Worm (Caenorhabditis elegans): Measurements from ENCODE around the gene deb-1.

DNA sequence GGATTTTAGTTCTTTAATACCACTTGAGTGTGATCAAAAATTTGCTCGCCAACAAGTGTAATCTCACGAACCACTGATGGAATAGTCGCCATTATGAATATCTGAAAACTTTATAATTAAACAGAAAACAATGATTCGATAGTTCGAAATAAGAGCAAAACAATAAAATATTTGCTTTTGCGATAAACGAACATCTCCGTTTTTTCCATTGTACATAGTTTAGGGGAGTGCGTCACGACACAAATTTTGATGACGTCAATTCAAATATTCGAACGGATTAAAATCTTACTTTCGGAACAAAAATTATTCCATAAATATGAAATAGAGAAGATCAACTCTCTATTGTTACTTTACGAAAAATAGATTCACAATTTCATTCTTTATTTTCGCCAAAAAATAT, 39.9 kb upstream of the deb-1 start, which contains the start of gene mutd-1:
- TF ChIP-seq F13C5.2 (tag; optimal IDR thresholded peaks at IDR 0.05) (no peak), ama-1 (optimal IDR thresholded peaks at IDR 0.05) (no peak), tbx-11 (GFP tag; IDR thresholded peaks at IDR 0.05) (no peak), ets-7 (tag; optimal IDR thresholded peaks at IDR 0.05) (no peak), hmbx-1 (tag; optimal IDR thresholded peaks at IDR 0.05) (no peak), hmg-4 (GFP tag; optimal IDR thresholded peaks at IDR 0.05) (no peak), ceh-36 (tag; optimal IDR thresholded peaks at IDR 0.05) (no peak), hnd-1 (tag; optimal IDR thresholded peaks at IDR 0.05) (no peak), scrt-1 (GFP tag; IDR thresholded peaks at IDR 0.05) (no peak), tbx-37 (GFP tag; conservative IDR thresholded peaks at IDR 0.05) (no peak), flt-1 (GFP tag; IDR thresholded peaks at IDR 0.05) (no peak), B0310.2 (tag; optimal IDR thresholded peaks at IDR 0.05) (no peak)

Measured in whole organism, early embryonic.